Fruit fly (Drosophila melanogaster) Kc167 (cell line): ENCODE measurements around the gene CG10598.

Source experiments
- Myc ChIP-seq: fragments of >200 bp; optimal IDR thresholded peaks from 2 replicates; lab custom pipeline; 2017; ENCODE audit warnings: missing external identifiers
- Sin3A ChIP-seq: fragments of >200 bp; optimal IDR thresholded peaks from 2 replicates; lab custom pipeline; 2018; ENCODE audit warnings: missing external identifiers
- h ChIP-seq: fragments of >200 bp; optimal IDR thresholded peaks from 3 replicates; lab custom pipeline; 2018; ENCODE audit warnings: missing external identifiers
- psq ChIP-seq: fragments of >200 bp; optimal IDR thresholded peaks from 2 replicates; lab custom pipeline; 2017; ENCODE audit warnings: missing external identifiers
- ttk ChIP-seq: sonication (Bioruptor generic); optimal IDR thresholded peaks from 2 replicates; lab custom pipeline; 2017; ENCODE audit warnings: missing external identifiers

DNA sequence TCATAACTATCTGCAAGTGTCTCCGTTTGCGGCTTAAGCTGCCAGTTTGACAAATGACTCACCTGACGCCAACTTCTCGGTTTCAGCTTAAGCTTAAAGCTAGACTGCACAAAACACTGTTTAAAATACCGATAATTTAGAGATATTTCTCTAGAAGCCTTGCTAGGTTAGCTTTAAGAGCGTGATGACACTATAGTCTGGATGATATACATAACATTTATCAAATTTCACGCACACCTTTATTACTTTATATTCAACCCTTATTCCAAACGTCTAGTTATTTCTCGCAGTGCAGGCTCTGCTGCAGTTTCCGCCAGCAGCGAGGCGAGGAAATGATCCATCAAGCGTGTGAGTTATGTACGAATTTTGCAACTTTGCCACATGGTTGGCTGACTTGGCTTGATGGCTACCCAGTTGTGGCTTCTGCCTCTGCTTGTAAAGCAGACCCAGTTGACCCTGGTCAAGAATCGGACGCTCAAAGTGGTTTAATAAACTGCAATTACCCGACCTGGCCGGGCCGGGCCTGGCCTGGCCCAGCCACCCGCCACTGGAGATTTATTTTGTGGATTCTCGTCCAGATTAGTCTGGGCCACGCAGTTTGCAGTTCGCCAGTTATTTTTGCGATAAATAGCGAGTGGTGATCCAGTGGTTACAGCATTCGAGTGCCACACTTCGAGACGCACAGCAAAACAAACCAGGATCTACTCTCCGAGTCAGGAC lies 8.3 kb downstream of the CG10598 start, which contains the start of gene CG12998:
- no peak for TF ChIP-seq ttk (lab: Kevin White, UChicago)
- TF ChIP-seq psq (lab: Kevin White, UChicago): no peak
- no peak for TF ChIP-seq Myc (lab: Kevin White, UChicago)
- no peak for TF ChIP-seq h (lab: Kevin White, UChicago)
- no peak for TF ChIP-seq Sin3A (lab: Kevin White, UChicago)
